ENCODE assay signal across 1 fruit fly cellular context in the genomic region with DNA sequence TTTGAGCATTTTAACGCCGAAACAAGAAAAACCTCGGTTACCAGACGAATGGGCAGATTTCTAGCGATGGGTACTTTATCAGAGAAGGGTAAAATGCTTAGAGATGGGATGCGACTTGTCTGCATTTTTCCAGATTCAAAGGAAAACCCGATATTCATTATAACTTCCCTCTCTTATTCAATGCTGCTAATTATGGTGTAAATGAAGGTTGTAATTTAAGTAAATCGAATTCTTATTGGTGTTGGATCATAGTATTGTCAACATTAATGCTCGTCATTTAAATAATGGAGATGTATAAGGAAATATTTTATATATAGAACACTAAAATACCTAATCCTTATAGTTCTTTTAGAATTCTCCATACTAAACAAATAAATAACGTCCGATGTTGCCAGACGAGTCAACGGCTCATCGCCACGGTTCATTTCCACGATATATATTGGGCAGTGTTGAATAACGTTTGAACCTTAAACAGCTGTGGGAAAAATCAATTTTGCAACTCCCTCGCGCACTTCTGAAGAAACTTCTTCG.
A peak's percentile ranks its signal among the peaks of the same experiment; 100 is the strongest.
TF ChIP-seq lines count a peak whose summit lies in the region.

A gene (minus strand): TSS at position 77 of the 531 bp plus-strand sequence.
A gene (plus strand): TSS at position 440 of the 531 bp plus-strand sequence.

TF ChIP-seq in whole organism, embryonic, 481 proteins besides CTCF, POLR2A, EP300 and RAD21 (continued from another document and continues in another):
- peak; percentile 93 for TF ChIP-seq CG17361 (GFP tag; IDR thresholded peaks at IDR 0.05; lab: Robert Waterston, UW)
- peak; percentile 87 for TF ChIP-seq CG18599 (GFP tag; optimal IDR thresholded peaks at IDR 0.05; lab: Kevin White, UChicago)
- TF ChIP-seq esg (GFP tag; conservative IDR thresholded peaks at IDR 0.05; lab: Robert Waterston, UW): peak; percentile 75
- peak; percentile 66; the same call in 1 of the 3 replicates for TF ChIP-seq zfh1 (GFP tag; IDR thresholded peaks at IDR 0.05; lab: Robert Waterston, UW)
- TF ChIP-seq CG31388 (GFP tag; optimal IDR thresholded peaks at IDR 0.05; lab: Kevin White, UChicago): peak; percentile 61
- TF ChIP-seq hbn (GFP tag; IDR thresholded peaks at IDR 0.05; lab: Robert Waterston, UW; ENCODE audit: partially characterized antibody): peak; percentile 50; the same call in 1 of the 2 replicates
- TF ChIP-seq Lpt (GFP tag; optimal IDR thresholded peaks at IDR 0.05; lab: Kevin White, UChicago): no peak
- TF ChIP-seq CG34224 (GFP tag; IDR thresholded peaks at IDR 0.05; lab: Robert Waterston, UW; ENCODE audit: partially characterized antibody): peak; percentile 63; the same call in 2 of the 3 replicates
- no peak for TF ChIP-seq CrebB (tag; optimal IDR thresholded peaks at IDR 0.05; lab: Kevin White, UChicago)
- peak; percentile 69 for TF ChIP-seq CG1024 (GFP tag; IDR thresholded peaks at IDR 0.05; lab: Robert Waterston, UW)
- TF ChIP-seq CG4404 (GFP tag; IDR thresholded peaks at IDR 0.05; lab: Robert Waterston, UW): peak; percentile 72
- TF ChIP-seq sim (GFP tag; IDR thresholded peaks at IDR 0.05; lab: Robert Waterston, UW): no peak
- TF ChIP-seq HLH4C (GFP tag; IDR thresholded peaks at IDR 0.05; lab: Robert Waterston, UW; ENCODE audit: partially characterized antibody): peak; percentile 70
- peak; percentile 51 for TF ChIP-seq HmgZ (tag; optimal IDR thresholded peaks at IDR 0.05; lab: Kevin White, UChicago)
- TF ChIP-seq gsb-n (tag; optimal IDR thresholded peaks at IDR 0.05; lab: Kevin White, UChicago): peak; percentile 57
- TF ChIP-seq Spps (tag; optimal IDR thresholded peaks at IDR 0.05; lab: Kevin White, UChicago): peak; percentile 34
- peak; percentile 68; the same call in 1 of the 3 replicates for TF ChIP-seq CG2889 (GFP tag; IDR thresholded peaks at IDR 0.05; lab: Robert Waterston, UW)
- TF ChIP-seq pnt (GFP tag; optimal IDR thresholded peaks at IDR 0.05; lab: Kevin White, UChicago): peak; percentile 91
- peak; percentile 81 for TF ChIP-seq CG10543 (GFP tag; optimal IDR thresholded peaks at IDR 0.05; lab: Kevin White, UChicago)
- TF ChIP-seq maf-S (GFP tag; optimal IDR thresholded peaks at IDR 0.05; lab: Kevin White, UChicago): peak; percentile 74
- TF ChIP-seq Deaf1 (tag; optimal IDR thresholded peaks at IDR 0.05; lab: Kevin White, UChicago): peak; percentile 19
- no peak for TF ChIP-seq nerfin-1 (tag; optimal IDR thresholded peaks at IDR 0.05; lab: Kevin White, UChicago)
- no peak for TF ChIP-seq Stat92E (GFP tag; optimal IDR thresholded peaks at IDR 0.05; lab: Kevin White, UChicago)
- TF ChIP-seq HLH3B (GFP tag; IDR thresholded peaks at IDR 0.05; lab: Robert Waterston, UW): peak; percentile 70
- peak; percentile 76 for TF ChIP-seq CG32772 (GFP tag; IDR thresholded peaks at IDR 0.05; lab: Robert Waterston, UW)
- peak; percentile 82 for TF ChIP-seq Atf3 (GFP tag; optimal IDR thresholded peaks at IDR 0.05; lab: Kevin White, UChicago)
- TF ChIP-seq lov (optimal IDR thresholded peaks at IDR 0.05; lab: Kevin White, UChicago): no peak
- peak; percentile 63; the same call in 1 of the 3 replicates for TF ChIP-seq lov (GFP tag; IDR thresholded peaks at IDR 0.05; lab: Robert Waterston, UW)
- peak; percentile 83 for TF ChIP-seq CG33213 (GFP tag; optimal IDR thresholded peaks at IDR 0.05; lab: Kevin White, UChicago)
- peak; percentile 75 for TF ChIP-seq CG10147 (GFP tag; optimal IDR thresholded peaks at IDR 0.05; lab: Kevin White, UChicago)
- TF ChIP-seq eve (GFP tag; optimal IDR thresholded peaks at IDR 0.05; lab: Kevin White, UChicago): no peak
- no peak for TF ChIP-seq pfk (GFP tag; optimal IDR thresholded peaks at IDR 0.05; lab: Kevin White, UChicago)
- peak; percentile 77 for TF ChIP-seq CG8924 (tag; optimal IDR thresholded peaks at IDR 0.05; lab: Kevin White, UChicago)
- TF ChIP-seq chif (GFP tag; optimal IDR thresholded peaks at IDR 0.05; lab: Kevin White, UChicago): peak; percentile 85 to 87
- peak; percentile 91 for TF ChIP-seq Antp (GFP tag; optimal IDR thresholded peaks at IDR 0.05; lab: Kevin White, UChicago)
- peak; percentile 62; the same call in 2 of the 3 replicates for TF ChIP-seq H15 (GFP tag; IDR thresholded peaks at IDR 0.05; lab: Robert Waterston, UW)
- peak; percentile 73 for TF ChIP-seq inv (GFP tag; IDR thresholded peaks at IDR 0.05; lab: Robert Waterston, UW; ENCODE audit: partially characterized antibody)
- TF ChIP-seq CG1529 (GFP tag; optimal IDR thresholded peaks at IDR 0.05; lab: Kevin White, UChicago): peak; percentile 62
- TF ChIP-seq ci (GFP tag; IDR thresholded peaks at IDR 0.05; lab: Robert Waterston, UW): peak; percentile 7; the same call in 1 of the 3 replicates
- no peak; the same call in 1 of the 2 replicates for TF ChIP-seq ap (GFP tag; IDR thresholded peaks at IDR 0.05; lab: Robert Waterston, UW)
- no peak; the same call in 2 of the 3 replicates for TF ChIP-seq sr (GFP tag; IDR thresholded peaks at IDR 0.05; lab: Robert Waterston, UW)
- TF ChIP-seq ind (GFP tag; optimal IDR thresholded peaks at IDR 0.05; lab: Kevin White, UChicago): peak; percentile 92
- peak; percentile 70 for TF ChIP-seq dmrt99B (tag; optimal IDR thresholded peaks at IDR 0.05; lab: Kevin White, UChicago)
- TF ChIP-seq tna (GFP tag; IDR thresholded peaks at IDR 0.05; lab: Robert Waterston, UW; ENCODE audit: partially characterized antibody): peak; percentile 22; the same call in 1 of the 2 replicates
- TF ChIP-seq Asciz (GFP tag; optimal IDR thresholded peaks at IDR 0.05; lab: Kevin White, UChicago): peak; percentile 60
- peak; percentile 82; the same call in 2 of the 3 replicates for TF ChIP-seq Mrtf (GFP tag; IDR thresholded peaks at IDR 0.05; lab: Robert Waterston, UW)
- TF ChIP-seq C15 (GFP tag; IDR thresholded peaks at IDR 0.05; lab: Robert Waterston, UW): 0 out of 3 replicates have a peak, but pooled peaks have one; percentile 50
- peak; percentile 73 for TF ChIP-seq CG4820 (GFP tag; optimal IDR thresholded peaks at IDR 0.05; lab: Kevin White, UChicago)
- TF ChIP-seq dpn (GFP tag; optimal IDR thresholded peaks at IDR 0.05; lab: Kevin White, UChicago): peak; percentile 91
- TF ChIP-seq slp2 (GFP tag; optimal IDR thresholded peaks at IDR 0.05; lab: Kevin White, UChicago): peak; percentile 78
- peak; percentile 49 for TF ChIP-seq CG6654 (GFP tag; optimal IDR thresholded peaks at IDR 0.05; lab: Kevin White, UChicago)
- peak; percentile 81 for TF ChIP-seq ttk (GFP tag; IDR thresholded peaks at IDR 0.05; lab: Robert Waterston, UW)
- peak; percentile 73 for TF ChIP-seq fd96Cb (tag; optimal IDR thresholded peaks at IDR 0.05; lab: Kevin White, UChicago)
- TF ChIP-seq ssp (GFP tag; IDR thresholded peaks at IDR 0.05; lab: Robert Waterston, UW): peak; percentile 80
- peak; percentile 44; the same call in 1 of the 2 replicates for TF ChIP-seq CG32767 (GFP tag; IDR thresholded peaks at IDR 0.05; lab: Robert Waterston, UW)
- TF ChIP-seq CG18262 (tag; optimal IDR thresholded peaks at IDR 0.05; lab: Kevin White, UChicago): peak; percentile 78
- 0 out of 3 replicates have a peak, but pooled peaks have one; percentile 54 for TF ChIP-seq gce (GFP tag; IDR thresholded peaks at IDR 0.05; lab: Robert Waterston, UW)
- peak; percentile 38 for TF ChIP-seq gfzf (GFP tag; optimal IDR thresholded peaks at IDR 0.05; lab: Kevin White, UChicago)
- TF ChIP-seq CoRest (tag; optimal IDR thresholded peaks at IDR 0.05; lab: Kevin White, UChicago): peak; percentile 91
- TF ChIP-seq CG3847 (GFP tag; IDR thresholded peaks at IDR 0.05; lab: Robert Waterston, UW): peak; percentile 82
- peak; percentile 72 for TF ChIP-seq CG14441 (GFP tag; IDR thresholded peaks at IDR 0.05; lab: Robert Waterston, UW)
- TF ChIP-seq sens (GFP tag; lab: Kevin White, UChicago): peak; percentile 96
- peak; percentile 9 for TF ChIP-seq cg (GFP tag; optimal IDR thresholded peaks at IDR 0.05; lab: Kevin White, UChicago)
- TF ChIP-seq Sry-δ (GFP tag; optimal IDR thresholded peaks at IDR 0.05; lab: Kevin White, UChicago): peak; percentile 99
- TF ChIP-seq CG10462 (GFP tag; optimal IDR thresholded peaks at IDR 0.05; lab: Kevin White, UChicago): peak; percentile 71
- peak; percentile 90 for TF ChIP-seq Dbx (GFP tag; IDR thresholded peaks at IDR 0.05; lab: Robert Waterston, UW)
- TF ChIP-seq CG6765 (GFP tag; optimal IDR thresholded peaks at IDR 0.05; lab: Kevin White, UChicago): no peak
- peak; percentile 41 for TF ChIP-seq psq (GFP tag; optimal IDR thresholded peaks at IDR 0.05; lab: Kevin White, UChicago)
- peak; percentile 64 for TF ChIP-seq pzg (GFP tag; optimal IDR thresholded peaks at IDR 0.05; lab: Kevin White, UChicago)
- peak; percentile 75 for TF ChIP-seq amos (GFP tag; IDR thresholded peaks at IDR 0.05; lab: Robert Waterston, UW; ENCODE audit: partially characterized antibody)
- peak; percentile 64 for TF ChIP-seq CG2129 (GFP tag; IDR thresholded peaks at IDR 0.05; lab: Robert Waterston, UW; ENCODE audit: partially characterized antibody)
- TF ChIP-seq ab (GFP tag; optimal IDR thresholded peaks at IDR 0.05; lab: Kevin White, UChicago): peak; percentile 83
- TF ChIP-seq ase (GFP tag; IDR thresholded peaks at IDR 0.05; lab: Robert Waterston, UW): peak; percentile 68; the same call in 1 of the 3 replicates
- TF ChIP-seq MESR4 (GFP tag; optimal IDR thresholded peaks at IDR 0.05; lab: Kevin White, UChicago): no peak
- no peak for TF ChIP-seq Kr (GFP tag; optimal IDR thresholded peaks at IDR 0.05; lab: Kevin White, UChicago)
- TF ChIP-seq CkIIα-i1 (GFP tag; IDR thresholded peaks at IDR 0.05; lab: Robert Waterston, UW): no peak
- peak; percentile 73 for TF ChIP-seq CG7372 (GFP tag; IDR thresholded peaks at IDR 0.05; lab: Robert Waterston, UW)
- peak; percentile 41 for TF ChIP-seq pita (GFP tag; optimal IDR thresholded peaks at IDR 0.05; lab: Kevin White, UChicago)
- peak; percentile 77 for TF ChIP-seq Fer3 (tag; optimal IDR thresholded peaks at IDR 0.05; lab: Kevin White, UChicago)
- peak; percentile 86 for TF ChIP-seq CG32532 (GFP tag; IDR thresholded peaks at IDR 0.05; lab: Robert Waterston, UW)
- peak; percentile 67 for TF ChIP-seq CG8089 (GFP tag; optimal IDR thresholded peaks at IDR 0.05; lab: Kevin White, UChicago)
- TF ChIP-seq CG11723 (GFP tag; optimal IDR thresholded peaks at IDR 0.05; lab: Kevin White, UChicago): peak; percentile 73
- no peak for TF ChIP-seq CG10565 (GFP tag; optimal IDR thresholded peaks at IDR 0.05; lab: Kevin White, UChicago)
- TF ChIP-seq CG11696 (GFP tag; IDR thresholded peaks at IDR 0.05; lab: Robert Waterston, UW): peak; percentile 49; the same call in 1 of the 2 replicates
- no peak for TF ChIP-seq cas (GFP tag; IDR thresholded peaks at IDR 0.05; lab: Robert Waterston, UW)
- 0 out of 2 replicates have a peak, but pooled peaks have one; percentile 30 for TF ChIP-seq Lim3 (GFP tag; IDR thresholded peaks at IDR 0.05; lab: Robert Waterston, UW)
- TF ChIP-seq row (GFP tag; IDR thresholded peaks at IDR 0.05; lab: Robert Waterston, UW): peak; percentile 90
- peak; percentile 14 for TF ChIP-seq CG17186 (GFP tag; optimal IDR thresholded peaks at IDR 0.05; lab: Kevin White, UChicago)
- peak; percentile 54 for TF ChIP-seq cwo (GFP tag; optimal IDR thresholded peaks at IDR 0.05; lab: Kevin White, UChicago)
- TF ChIP-seq zfh2 (GFP tag; optimal IDR thresholded peaks at IDR 0.05; lab: Kevin White, UChicago): peak; percentile 95
- TF ChIP-seq Trl (optimal IDR thresholded peaks at IDR 0.05; lab: Kevin White, UChicago): no peak
- peak; percentile 79 for TF ChIP-seq Trl (GFP tag; optimal IDR thresholded peaks at IDR 0.05; lab: Kevin White, UChicago)
- peak; percentile 66 for TF ChIP-seq CG7357 (GFP tag; IDR thresholded peaks at IDR 0.05; lab: Robert Waterston, UW)
- TF ChIP-seq CG12769 (tag; optimal IDR thresholded peaks at IDR 0.05; lab: Kevin White, UChicago): peak; percentile 78
- TF ChIP-seq CG11504 (tag; optimal IDR thresholded peaks at IDR 0.05; lab: Kevin White, UChicago): peak; percentile 80
- TF ChIP-seq CG9797 (GFP tag; optimal IDR thresholded peaks at IDR 0.05; lab: Kevin White, UChicago): peak; percentile 36
- TF ChIP-seq CG8359 (GFP tag; optimal IDR thresholded peaks at IDR 0.05; lab: Kevin White, UChicago; ENCODE audit: borderline replicate concordance): no peak
- TF ChIP-seq pum (GFP tag; optimal IDR thresholded peaks at IDR 0.05; lab: Kevin White, UChicago): peak; percentile 85
- TF ChIP-seq CG13624 (GFP tag; optimal IDR thresholded peaks at IDR 0.05; lab: Kevin White, UChicago): peak; percentile 82
- peak; percentile 79 for TF ChIP-seq Opbp (GFP tag; IDR thresholded peaks at IDR 0.05; lab: Robert Waterston, UW; ENCODE audit: partially characterized antibody)
- TF ChIP-seq abd-A (tag; optimal IDR thresholded peaks at IDR 0.05; lab: Kevin White, UChicago): no peak
- peak; percentile 47; the same call in 1 of the 2 replicates for TF ChIP-seq CG17612 (GFP tag; IDR thresholded peaks at IDR 0.05; lab: Robert Waterston, UW)
- TF ChIP-seq caup (GFP tag; optimal IDR thresholded peaks at IDR 0.05; lab: Kevin White, UChicago; ENCODE audit: severe bottlenecking): peak; percentile 44
- peak; percentile 86 for TF ChIP-seq luna (GFP tag; optimal IDR thresholded peaks at IDR 0.05; lab: Kevin White, UChicago)
- TF ChIP-seq salm (tag; optimal IDR thresholded peaks at IDR 0.05; lab: Kevin White, UChicago): no peak
- peak; percentile 94 for TF ChIP-seq CG2120 (GFP tag; optimal IDR thresholded peaks at IDR 0.05; lab: Kevin White, UChicago)
- TF ChIP-seq Adf1 (GFP tag; IDR thresholded peaks at IDR 0.05; lab: Robert Waterston, UW): no peak
- TF ChIP-seq gsb (GFP tag; IDR thresholded peaks at IDR 0.05; lab: Robert Waterston, UW): no peak; the same call in 1 of the 2 replicates
- peak; percentile 50 for TF ChIP-seq CG16779 (GFP tag; IDR thresholded peaks at IDR 0.05; lab: Robert Waterston, UW)
- TF ChIP-seq shn (GFP tag; optimal IDR thresholded peaks at IDR 0.05; lab: Kevin White, UChicago): peak; percentile 85
- TF ChIP-seq CG6175 (GFP tag; IDR thresholded peaks at IDR 0.05; lab: Robert Waterston, UW): peak; percentile 36; the same call in 1 of the 3 replicates
- peak; percentile 77 for TF ChIP-seq CG18764 (GFP tag; optimal IDR thresholded peaks at IDR 0.05; lab: Kevin White, UChicago)
- TF ChIP-seq Ets97D (GFP tag; optimal IDR thresholded peaks at IDR 0.05; lab: Kevin White, UChicago): peak; percentile 75
- TF ChIP-seq jumu (GFP tag; optimal IDR thresholded peaks at IDR 0.05; lab: Kevin White, UChicago): peak; percentile 90
- peak; percentile 82 for TF ChIP-seq CG10654 (GFP tag; optimal IDR thresholded peaks at IDR 0.05; lab: Kevin White, UChicago)
- peak; percentile 39; the same call in 1 of the 2 replicates for TF ChIP-seq E2f2 (GFP tag; IDR thresholded peaks at IDR 0.05; lab: Robert Waterston, UW)
- no peak for TF ChIP-seq wek (GFP tag; optimal IDR thresholded peaks at IDR 0.05; lab: Kevin White, UChicago)
- TF ChIP-seq nmo (GFP tag; optimal IDR thresholded peaks at IDR 0.05; lab: Kevin White, UChicago): peak; percentile 89
- TF ChIP-seq fu2 (GFP tag; optimal IDR thresholded peaks at IDR 0.05; lab: Kevin White, UChicago): peak; percentile 89
